Fruit fly (Drosophila melanogaster) whole organism, embryonic: ENCODE measurements around the gene CG32700.
A peak's percentile ranks its signal among the peaks of the same experiment; 100 is the strongest.

ENCODE experiments used
- B-H1 ChIP-seq: fragments of 200-800 bp; sonication (Bioruptor generic); IDR thresholded peaks from 3 replicates; pipeline ENCODE4 v1.3.6; 2022; ENCODE audit warnings: missing biosample characterization, missing genetic modification characterization
- CG10321 ChIP-seq: fragments of 200-800 bp; sonication (Bioruptor generic); IDR thresholded peaks from 2 replicates; pipeline ENCODE4 v1.3.6; 2022; ENCODE audit warnings: missing biosample characterization, missing genetic modification characterization
- CG11247 ChIP-seq: fragments of 200-800 bp; sonication (Bioruptor generic); IDR thresholded peaks from 2 replicates; pipeline ENCODE4 v1.3.6; 2022; ENCODE audit warnings: missing biosample characterization, missing genetic modification characterization
- CG11504 ChIP-seq: fragments of 200-800 bp; sonication (Bioruptor generic); optimal IDR thresholded peaks from 3 replicates; lab custom pipeline; 2019; ENCODE audit warnings: missing biosample characterization, mild to moderate bottlenecking, missing genetic modification characterization, moderate library complexity
- CG11723 ChIP-seq: fragments of 200-800 bp; sonication (Bioruptor generic); optimal IDR thresholded peaks from 2 replicates; lab custom pipeline; 2017; ENCODE audit warnings: missing biosample characterization, mild to moderate bottlenecking, missing genetic modification characterization
- CG13123 ChIP-seq: fragments of 200-800 bp; sonication (Bioruptor generic); optimal IDR thresholded peaks from 2 replicates; lab custom pipeline; 2016; ENCODE audit warnings: missing biosample characterization, missing genetic modification characterization
- CG14014 ChIP-seq: fragments of 200-800 bp; sonication (Bioruptor generic); IDR thresholded peaks from 2 replicates; pipeline ENCODE4 v1.3.6; 2022; ENCODE audit warnings: missing biosample characterization, missing genetic modification characterization
- CG14965 ChIP-seq: fragments of 200-800 bp; sonication (Bioruptor generic); optimal IDR thresholded peaks from 2 replicates; lab custom pipeline; 2016; ENCODE audit warnings: missing biosample characterization, missing genetic modification characterization, borderline replicate concordance
- CG15011 ChIP-seq: fragments of 200-800 bp; sonication (Bioruptor generic); optimal IDR thresholded peaks from 3 replicates; lab custom pipeline; 2018; ENCODE audit warnings: missing biosample characterization, mild to moderate bottlenecking, missing genetic modification characterization
- CG15479 ChIP-seq: fragments of 200-800 bp; sonication (Bioruptor generic); optimal IDR thresholded peaks from 3 replicates; lab custom pipeline; 2019; ENCODE audit warnings: missing biosample characterization, mild to moderate bottlenecking, missing genetic modification characterization, moderate library complexity
- CG16813 ChIP-seq: fragments of 200-800 bp; sonication (Bioruptor generic); IDR thresholded peaks from 3 replicates; pipeline ENCODE4 v1.3.6; 2022; ENCODE audit warnings: missing biosample characterization, missing genetic modification characterization; ENCODE audit not compliant: partially characterized antibody
- CG16815 ChIP-seq: fragments of 200-800 bp; sonication (Bioruptor generic); optimal IDR thresholded peaks from 3 replicates; lab custom pipeline; 2017; ENCODE audit warnings: missing biosample characterization, mild to moderate bottlenecking, missing genetic modification characterization
- CG17568 ChIP-seq: fragments of 200-800 bp; sonication (Bioruptor generic); optimal IDR thresholded peaks from 2 replicates; lab custom pipeline; 2018; ENCODE audit warnings: missing biosample characterization, mild to moderate bottlenecking, missing genetic modification characterization, moderate library complexity
- CG17802 ChIP-seq: fragments of 200-800 bp; sonication (Bioruptor generic); optimal IDR thresholded peaks from 2 replicates; lab custom pipeline; 2018; ENCODE audit warnings: missing biosample characterization, mild to moderate bottlenecking, missing genetic modification characterization, moderate library complexity
- CG17912 ChIP-seq: fragments of 200-800 bp; sonication (Bioruptor generic); optimal IDR thresholded peaks from 2 replicates; lab custom pipeline; 2018; ENCODE audit warnings: missing biosample characterization, mild to moderate bottlenecking, missing genetic modification characterization
- CG2202 ChIP-seq: fragments of 200-800 bp; sonication (Bioruptor generic); optimal IDR thresholded peaks from 2 replicates; lab custom pipeline; 2018; ENCODE audit warnings: missing biosample characterization, mild to moderate bottlenecking, missing genetic modification characterization
- CG2712 ChIP-seq: fragments of 200-800 bp; optimal IDR thresholded peaks from 3 replicates; lab custom pipeline; 2019; ENCODE audit warnings: missing biosample characterization, mild to moderate bottlenecking, missing genetic modification characterization, moderate library complexity
- CG2889 ChIP-seq: fragments of 200-800 bp; sonication (Bioruptor generic); IDR thresholded peaks from 3 replicates; pipeline ENCODE4 v1.3.6; 2022; ENCODE audit warnings: missing biosample characterization, missing genetic modification characterization
- CG32532 ChIP-seq: fragments of 200-800 bp; sonication (Bioruptor generic); IDR thresholded peaks from 2 replicates; pipeline ENCODE4 v1.3.6; 2022; ENCODE audit warnings: missing biosample characterization, missing genetic modification characterization
- CG6254 ChIP-seq: fragments of 200-800 bp; sonication (Bioruptor generic); optimal IDR thresholded peaks from 3 replicates; lab custom pipeline; 2017; ENCODE audit warnings: mild to moderate bottlenecking, missing biosample characterization, missing genetic modification reagents, missing genetic modification characterization
- CG6791 ChIP-seq: fragments of 200-800 bp; sonication (Bioruptor generic); IDR thresholded peaks from 3 replicates; pipeline ENCODE4 v1.3.6; 2022; ENCODE audit warnings: missing biosample characterization, missing genetic modification characterization; ENCODE audit not compliant: partially characterized antibody
- CG7963 ChIP-seq: fragments of 200-800 bp; sonication (Bioruptor generic); IDR thresholded peaks from 3 replicates; pipeline ENCODE4 v1.3.6; 2022; ENCODE audit warnings: missing biosample characterization, missing genetic modification characterization; ENCODE audit not compliant: partially characterized antibody
- CG9609 ChIP-seq: fragments of 200-800 bp; sonication (Bioruptor generic); optimal IDR thresholded peaks from 3 replicates; lab custom pipeline; 2016; ENCODE audit warnings: missing biosample characterization, missing genetic modification characterization
- CHES-1-like ChIP-seq: fragments of 200-800 bp; sonication (Bioruptor generic); optimal IDR thresholded peaks from 2 replicates; lab custom pipeline; 2016; ENCODE audit warnings: missing biosample characterization, missing genetic modification characterization
- CrebB ChIP-seq: fragments of 200-800 bp; sonication (Bioruptor generic); optimal IDR thresholded peaks from 3 replicates; lab custom pipeline; 2018; ENCODE audit warnings: missing biosample characterization, mild to moderate bottlenecking, missing genetic modification characterization
- Elba2 ChIP-seq: fragments of 200-800 bp; sonication (Bioruptor generic); optimal IDR thresholded peaks from 3 replicates; lab custom pipeline; 2016; ENCODE audit warnings: missing biosample characterization, missing genetic modification characterization
- Lpt ChIP-seq: fragments of >200 bp; optimal IDR thresholded peaks from 2 replicates; lab custom pipeline; 2018; ENCODE audit warnings: missing biosample characterization, missing genetic modification characterization
- Max ChIP-seq: fragments of 200-800 bp; sonication (Bioruptor generic); optimal IDR thresholded peaks from 2 replicates; lab custom pipeline; 2016; ENCODE audit warnings: missing biosample characterization, mild to moderate bottlenecking, missing genetic modification characterization
- Opbp ChIP-seq: fragments of 200-800 bp; sonication (Bioruptor generic); IDR thresholded peaks from 3 replicates; pipeline ENCODE4 v1.3.6; 2022; ENCODE audit warnings: missing biosample characterization, missing genetic modification characterization; ENCODE audit not compliant: partially characterized antibody
- ab ChIP-seq: fragments of 200-800 bp; sonication (Bioruptor generic); optimal IDR thresholded peaks from 2 replicates; lab custom pipeline; 2016; ENCODE audit warnings: missing biosample characterization, missing genetic modification characterization
- chif ChIP-seq, 2 experiments: fragments of 200-800 bp; sonication (Bioruptor generic); optimal IDR thresholded peaks; 3 replicates each; lab custom pipeline; 2016; ENCODE audit warnings: missing biosample characterization in 2 of 2, missing genetic modification characterization in 2 of 2
- dpn ChIP-seq, 2 experiments: fragments of 200-800 bp; sonication (Bioruptor generic); optimal IDR thresholded peaks; 3 replicates each; lab custom pipeline; 2016; ENCODE audit warnings: missing biosample characterization in 2 of 2, missing genetic modification characterization in 2 of 2
- esg ChIP-seq: fragments of 200-800 bp; sonication (Bioruptor generic); conservative IDR thresholded peaks from 2 replicates; pipeline ENCODE4 v1.3.6; 2022; ENCODE audit warnings: missing biosample characterization, missing genetic modification characterization
- fd96Cb ChIP-seq: fragments of 200-800 bp; sonication (Bioruptor generic); optimal IDR thresholded peaks from 2 replicates; lab custom pipeline; 2018; ENCODE audit warnings: missing biosample characterization, mild to moderate bottlenecking, missing genetic modification characterization, moderate library complexity
- gem ChIP-seq: fragments of 200-800 bp; sonication (Bioruptor generic); optimal IDR thresholded peaks from 2 replicates; lab custom pipeline; 2019; ENCODE audit warnings: missing biosample characterization, mild to moderate bottlenecking, missing genetic modification characterization, moderate library complexity
- grn ChIP-seq: fragments of 200-800 bp; sonication (Bioruptor generic); optimal IDR thresholded peaks from 3 replicates; lab custom pipeline; 2017; ENCODE audit warnings: missing biosample characterization, missing genetic modification characterization
- ham ChIP-seq: fragments of 200-800 bp; sonication (Bioruptor generic); IDR thresholded peaks from 2 replicates; pipeline ENCODE4 v1.3.6; 2022; ENCODE audit warnings: missing biosample characterization, missing genetic modification characterization
- her ChIP-seq: fragments of 200-800 bp; sonication (Bioruptor generic); optimal IDR thresholded peaks from 2 replicates; lab custom pipeline; 2016; ENCODE audit warnings: missing biosample characterization, missing genetic modification characterization
- hkb ChIP-seq, 2 experiments: fragments of 200-800 bp in 1 of 2; fragments of >200 bp in 1 of 2; sonication (Bioruptor generic) in 1 of 2; IDR thresholded peaks in 1 of 2; optimal IDR thresholded peaks in 1 of 2; 2 replicates each; pipeline versions ENCODE4 v1.3.6 to Lab custom; 2017 to 2022; ENCODE audit warnings: missing biosample characterization in 1 of 2, missing genetic modification characterization in 1 of 2
- kay ChIP-seq: fragments of 200-800 bp; sonication (Bioruptor generic); optimal IDR thresholded peaks from 2 replicates; lab custom pipeline; 2016; ENCODE audit warnings: missing biosample characterization, missing genetic modification characterization
- lola ChIP-seq, 3 experiments: fragments of >200 bp in 2 of 3; fragments of 200-800 bp in 1 of 3; sonication (Bioruptor generic) in 1 of 3; optimal IDR thresholded peaks; 2 replicates each; lab custom pipeline; 2017 to 2019; ENCODE audit warnings: missing biosample characterization in 3 of 3, missing genetic modification characterization in 3 of 3, mild to moderate bottlenecking in 1 of 3, moderate library complexity in 1 of 3
- nau ChIP-seq: fragments of 200-800 bp; sonication (Bioruptor generic); optimal IDR thresholded peaks from 3 replicates; lab custom pipeline; 2017; ENCODE audit warnings: missing biosample characterization, mild to moderate bottlenecking, missing genetic modification characterization, missing genetic modification reagents
- pan ChIP-seq, 4 experiments: fragments of >200 bp in 3 of 4; fragments of 200-800 bp in 1 of 4; sonication (Bioruptor generic) in 1 of 4; optimal IDR thresholded peaks in 3 of 4; IDR thresholded peaks in 1 of 4; 2 replicates each; pipeline versions ENCODE4 v1.3.6 to Lab custom; 2017 to 2022; ENCODE audit warnings: missing biosample characterization in 2 of 4, missing genetic modification characterization in 2 of 4, mixed read lengths in 1 of 4
- peb ChIP-seq: fragments of 200-800 bp; sonication (Bioruptor generic); IDR thresholded peaks from 2 replicates; pipeline ENCODE4 v1.3.6; 2022; ENCODE audit warnings: missing biosample characterization, missing genetic modification characterization
- unc-4 ChIP-seq: fragments of 200-800 bp; sonication (Bioruptor generic); IDR thresholded peaks from 2 replicates; pipeline ENCODE4 v1.3.6; 2022; ENCODE audit warnings: missing biosample characterization, missing genetic modification characterization; ENCODE audit not compliant: partially characterized antibody
- vfl ChIP-seq: fragments of 200-800 bp; sonication (Bioruptor generic); optimal IDR thresholded peaks from 2 replicates; lab custom pipeline; 2016; ENCODE audit warnings: missing biosample characterization, missing genetic modification characterization
- vnd ChIP-seq: fragments of 200-800 bp; sonication (Bioruptor generic); IDR thresholded peaks from 3 replicates; pipeline ENCODE4 v1.3.6; 2022; ENCODE audit warnings: missing biosample characterization, missing genetic modification characterization; ENCODE audit not compliant: partially characterized antibody

CG32700 gene

dm6 chrX:9583440-9584103 lies 32.9 kb upstream of the CG32700 start (continued):
- no peak for TF ChIP-seq pan (optimal IDR thresholded peaks at IDR 0.05; lab: Kevin White, UChicago)
- TF ChIP-seq pan (GFP tag; optimal IDR thresholded peaks at IDR 0.05 in 1 of 2, IDR thresholded peaks at IDR 0.05 in 1 of 2) = peak in 1 of 2 experiments; percentile 93
- TF ChIP-seq her = peak; percentile 45
- TF ChIP-seq dpn (GFP tag; optimal IDR thresholded peaks at IDR 0.05; lab: Kevin White, UChicago) = peak; percentile 60 to 91
- peak; percentile 75 for TF ChIP-seq CG10321 (GFP tag; lab: Robert Waterston, UW)
- TF ChIP-seq Max (GFP tag; lab: Kevin White, UChicago) = peak; percentile 82
- peak; percentile 93 for TF ChIP-seq CG15011
- TF ChIP-seq Elba2 = no peak
- peak; percentile 92 for TF ChIP-seq nau (GFP tag; lab: Kevin White, UChicago)
- no peak for TF ChIP-seq CG6791 (GFP tag; lab: Robert Waterston, UW)
- peak; percentile 81 for TF ChIP-seq kay
- TF ChIP-seq vnd (GFP tag; lab: Robert Waterston, UW) = no peak
- peak; percentile 89 for TF ChIP-seq CG11247 (GFP tag; lab: Robert Waterston, UW)
- peak; percentile 90 for TF ChIP-seq fd96Cb (tag; lab: Kevin White, UChicago)
- peak; percentile 95 for TF ChIP-seq CG11723 (GFP tag; lab: Kevin White, UChicago)
- peak; percentile 68 for TF ChIP-seq CG17802 (tag; lab: Kevin White, UChicago)
- TF ChIP-seq hkb (optimal IDR thresholded peaks at IDR 0.05; lab: Kevin White, UChicago) = no peak
- TF ChIP-seq hkb (GFP tag; IDR thresholded peaks at IDR 0.05; lab: Robert Waterston, UW) = peak; percentile 96
- peak; percentile 86 for TF ChIP-seq CG2202
- TF ChIP-seq vfl = peak; percentile 73
- TF ChIP-seq lola (GFP tag; optimal IDR thresholded peaks at IDR 0.05; lab: Kevin White, UChicago) = peak in 1 of 3 experiments; percentile 88
- peak; percentile 89 for TF ChIP-seq B-H1 (GFP tag; lab: Robert Waterston, UW)
- TF ChIP-seq CG14014 (GFP tag; lab: Robert Waterston, UW) = peak; percentile 92
- TF ChIP-seq grn (GFP tag; lab: Kevin White, UChicago) = peak; percentile 37
- TF ChIP-seq CG17568 = peak; percentile 87
- TF ChIP-seq CG32532 = peak; percentile 96
- peak; percentile 62 for TF ChIP-seq CG9609
- TF ChIP-seq CG17912 (GFP tag; lab: Kevin White, UChicago) = peak; percentile 80
- TF ChIP-seq peb (GFP tag; lab: Robert Waterston, UW) = peak; percentile 85
- no peak for TF ChIP-seq CG7963 (GFP tag; lab: Robert Waterston, UW)
- peak; percentile 95 for TF ChIP-seq CG11504
- peak; percentile 74 for TF ChIP-seq CG13123 (GFP tag; lab: Kevin White, UChicago)
- no peak for TF ChIP-seq CG14965 (GFP tag; lab: Kevin White, UChicago)
- peak; percentile 72 for TF ChIP-seq ham (GFP tag; lab: Robert Waterston, UW)
- TF ChIP-seq CG2712 (tag; lab: Kevin White, UChicago) = peak; percentile 95
- no peak for TF ChIP-seq unc-4 (GFP tag; lab: Robert Waterston, UW)
- TF ChIP-seq Opbp = no peak
- TF ChIP-seq CHES-1-like (GFP tag; lab: Kevin White, UChicago) = peak; percentile 36
- TF ChIP-seq CG16813 (GFP tag; lab: Robert Waterston, UW) = no peak
- peak; percentile 92 for TF ChIP-seq CrebB (tag; lab: Kevin White, UChicago)
- peak; percentile 56 to 63 for TF ChIP-seq chif (GFP tag; optimal IDR thresholded peaks at IDR 0.05; lab: Kevin White, UChicago)
- peak; percentile 91 for TF ChIP-seq CG16815 (GFP tag; lab: Kevin White, UChicago)
- TF ChIP-seq CG2889 (GFP tag; lab: Robert Waterston, UW) = peak; percentile 83
- peak; percentile 91 for TF ChIP-seq esg (GFP tag; lab: Robert Waterston, UW)
- TF ChIP-seq ab (GFP tag; lab: Kevin White, UChicago) = peak; percentile 51
- TF ChIP-seq Lpt (GFP tag; lab: Kevin White, UChicago) = no peak
- TF ChIP-seq CG15479 (GFP tag; lab: Kevin White, UChicago) = no peak
- peak; percentile 97 for TF ChIP-seq gem
- peak; percentile 92 for TF ChIP-seq CG6254 (GFP tag; lab: Kevin White, UChicago)
